Worm (Caenorhabditis elegans) whole organism, young adult: Measurements from ENCODE around the gene F46F5.14.

Experiments
- ama-1 ChIP-seq, 3 experiments: fragments of 150-350 bp in 1 of 3; sonication (generic microtip) in 2 of 3; optimal IDR thresholded peaks; 2 replicates each; lab custom pipeline; 2014 to 2018; ENCODE audit warnings: missing biosample characterization in 2 of 3, missing genetic modification characterization in 2 of 3, missing genetic modification reagents in 2 of 3
- attf-6 ChIP-seq: fragments of 200-800 bp; sonication (Bioruptor generic); IDR thresholded peaks from 2 replicates; pipeline ENCODE4 v1.3.6; 2022; ENCODE audit warnings: missing genetic modification reagents, missing genetic modification characterization, missing compliant biosample characterization
- bed-1 ChIP-seq: fragments of 200-800 bp; sonication (Bioruptor generic); IDR thresholded peaks from 2 replicates; pipeline ENCODE4 v1.3.6; 2022; ENCODE audit warnings: missing genetic modification reagents, missing genetic modification characterization, missing compliant biosample characterization
- hlh-26 ChIP-seq: fragments of 200-800 bp; sonication (Bioruptor generic); conservative IDR thresholded peaks from 2 replicates; pipeline ENCODE4 v1.3.6; 2022; ENCODE audit warnings: missing genetic modification reagents, missing genetic modification characterization, missing compliant biosample characterization
- lin-40 ChIP-seq: sonication (generic microtip); optimal IDR thresholded peaks from 2 replicates; lab custom pipeline; 2016; ENCODE audit warnings: missing genetic modification characterization, mild to moderate bottlenecking, missing compliant biosample characterization, missing genotype, missing genetic modification reagents
- mes-4 ChIP-seq: sonication (generic microtip); optimal IDR thresholded peaks from 2 replicates; lab custom pipeline; 2016; ENCODE audit warnings: missing genotype, missing genetic modification characterization, missing compliant biosample characterization
- nfya-1 ChIP-seq: sonication (generic microtip); optimal IDR thresholded peaks from 2 replicates; lab custom pipeline; 2017; ENCODE audit warnings: antibody characterized with exemption, missing compliant biosample characterization, missing genetic modification characterization, borderline replicate concordance; ENCODE audit not compliant: insufficient read depth
- nfya-2 ChIP-seq: fragments of 200-800 bp; sonication (Bioruptor generic); IDR thresholded peaks from 2 replicates; pipeline ENCODE4 v1.3.6; 2022; ENCODE audit warnings: missing genetic modification reagents, missing genetic modification characterization, missing compliant biosample characterization
- nhr-80 ChIP-seq: sonication (generic microtip); optimal IDR thresholded peaks from 2 replicates; lab custom pipeline; 2016; ENCODE audit warnings: missing genetic modification characterization, missing compliant biosample characterization
- rec-8 ChIP-seq, 2 experiments: sonication (generic microtip); optimal IDR thresholded peaks; 2 replicates each; lab custom pipeline; 2016; ENCODE audit warnings: mild to moderate bottlenecking in 2 of 2, missing genetic modification characterization in 2 of 2, missing genetic modification reagents in 2 of 2, missing genotype in 2 of 2, missing biosample characterization in 1 of 2, missing compliant biosample characterization in 1 of 2, moderate library complexity in 1 of 2
- unc-130 ChIP-seq: sonication (generic microtip); optimal IDR thresholded peaks from 2 replicates; lab custom pipeline; 2016; ENCODE audit warnings: missing genetic modification reagents, missing genetic modification characterization, missing compliant biosample characterization

- TF ChIP-seq bed-1: no peak
- no peak for TF ChIP-seq lin-40 (tag; lab: Kevin White, UChicago)
- no peak for TF ChIP-seq rec-8 (tag; optimal IDR thresholded peaks at IDR 0.05; lab: Kevin White, UChicago)
- TF ChIP-seq nfya-2 (GFP tag; lab: Robert Waterston, UW): no peak
- no peak for TF ChIP-seq unc-130
- TF ChIP-seq ama-1 (optimal IDR thresholded peaks at IDR 0.05; lab: Kevin White, UChicago): no peak
- no peak for TF ChIP-seq ama-1 (GFP tag; optimal IDR thresholded peaks at IDR 0.05; lab: Kevin White, UChicago)
- no peak for TF ChIP-seq nhr-80
- TF ChIP-seq mes-4 (tag; lab: Kevin White, UChicago): no peak
- TF ChIP-seq hlh-26: no peak
- TF ChIP-seq nfya-1 (tag; lab: Kevin White, UChicago): no peak
- no peak for TF ChIP-seq attf-6 (GFP tag; lab: Robert Waterston, UW)
Observed at ce11 chrII:791828-792227, 8.0 kb upstream of the F46F5.14 start, which contains the start of gene F46F5.1.
